Worm (Caenorhabditis elegans): ENCODE results near the gene smu-2.

smu-2 gene

DNA sequence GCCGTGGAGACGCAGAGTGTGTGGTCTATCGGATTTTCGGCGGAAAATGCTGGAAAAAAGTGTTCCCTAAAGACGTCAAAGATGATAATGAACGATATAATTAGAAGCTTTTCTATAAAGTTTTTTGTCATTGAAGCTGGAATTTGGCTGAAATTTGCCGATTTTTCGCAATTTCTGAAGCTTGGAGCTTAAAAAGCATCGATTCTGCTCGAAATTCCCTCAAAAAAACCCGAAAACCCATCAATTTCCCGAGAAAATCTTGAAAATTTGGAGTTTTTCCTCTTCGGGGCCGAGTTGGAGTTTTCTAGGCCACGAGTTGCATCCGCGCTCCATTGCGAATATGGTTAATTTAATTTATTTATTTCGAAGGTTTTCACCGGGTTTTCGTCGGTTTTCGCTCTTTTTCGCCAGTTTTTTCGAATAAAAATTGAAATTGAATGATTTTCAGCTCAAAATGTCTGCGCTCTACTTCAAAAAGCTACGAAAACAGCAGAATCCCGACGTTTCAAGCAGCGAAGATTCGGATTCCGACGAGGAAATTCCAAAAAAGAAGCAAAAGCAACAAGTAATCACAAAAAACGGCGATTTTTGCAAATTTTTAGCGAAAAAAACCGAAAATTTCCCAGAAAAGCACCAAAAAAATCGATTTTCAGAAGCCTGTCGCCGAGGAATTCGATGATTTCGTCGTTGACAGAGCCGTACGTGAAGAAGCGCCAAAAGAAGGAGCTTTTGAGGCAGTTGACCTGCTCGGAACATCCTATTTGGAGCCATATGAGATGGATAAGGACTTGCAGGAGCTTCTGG lies 20.5 kb downstream of the smu-2 start, which contains the start of the genes col-71 and Y49F6B.2 (continued):
- no peak for TF ChIP-seq Y53F4B.3 (GFP tag; IDR thresholded peaks at IDR 0.05)
- TF ChIP-seq T07F8.4 (tag; optimal IDR thresholded peaks at IDR 0.05), result no peak
- TF ChIP-seq K11D2.4 (GFP tag; IDR thresholded peaks at IDR 0.05), result peak; percentile 69; the same call in 1 of the 2 replicates
- TF ChIP-seq repo-1 (tag; optimal IDR thresholded peaks at IDR 0.05), result no peak
- TF ChIP-seq nhr-80 (tag; optimal IDR thresholded peaks at IDR 0.05), result peak; percentile 21
- no peak for TF ChIP-seq Y79H2A.3 (GFP tag; conservative IDR thresholded peaks at IDR 0.05)
- no peak for TF ChIP-seq somi-1 (GFP tag; optimal IDR thresholded peaks at IDR 0.05)
- no peak for TF ChIP-seq nfya-2 (GFP tag; IDR thresholded peaks at IDR 0.05)
- TF ChIP-seq cebp-2 (GFP tag; IDR thresholded peaks at IDR 0.05), result no peak
- TF ChIP-seq sdz-38 (tag; optimal IDR thresholded peaks at IDR 0.05), result no peak
- TF ChIP-seq aptf-2 (GFP tag; conservative IDR thresholded peaks at IDR 0.05), result 0 out of 2 replicates have a peak, but pooled peaks have one; percentile 22
- peak; percentile 67 for TF ChIP-seq rcor-1 (GFP tag; IDR thresholded peaks at IDR 0.05)
- TF ChIP-seq Y53G8AR.9 (GFP tag; conservative IDR thresholded peaks at IDR 0.05), result peak; percentile 65; the same call in 1 of the 2 replicates
- no peak for TF ChIP-seq ceh-79 (tag; optimal IDR thresholded peaks at IDR 0.05)

DNA sequence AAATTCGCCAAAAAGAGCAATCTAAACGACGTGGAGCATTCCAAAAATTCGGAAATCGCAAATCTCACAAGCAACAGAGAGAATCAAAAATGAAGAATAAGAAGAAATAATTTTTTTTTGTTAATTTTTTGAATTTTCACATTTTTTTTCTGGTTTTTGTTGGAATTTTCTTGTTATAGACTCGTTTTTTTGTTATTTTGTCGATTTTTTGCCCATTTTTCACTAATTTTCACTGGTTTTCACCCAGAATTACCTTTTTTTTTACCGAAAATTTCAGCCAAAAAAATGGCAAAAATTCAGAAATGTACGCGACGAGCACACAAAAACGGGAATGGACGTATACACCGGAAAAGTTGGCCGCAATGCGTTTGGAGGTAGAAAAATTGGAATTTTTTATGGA lies 22.5 kb downstream of the smu-2 start, which contains the start of gene cyh-1:
Gene cyh-1, plus strand, starts transcription at position 301 of the 400 bp plus-strand sequence.
- no peak for TF ChIP-seq hlh-26 (GFP tag; conservative IDR thresholded peaks at IDR 0.05)
- no peak for TF ChIP-seq rcor-1 (GFP tag; IDR thresholded peaks at IDR 0.05)
- TF ChIP-seq ztf-18 (tag; optimal IDR thresholded peaks at IDR 0.05), result no peak
- TF ChIP-seq lin-54 (GFP tag; optimal IDR thresholded peaks at IDR 0.05), result no peak
- TF ChIP-seq hlh-12 (tag; optimal IDR thresholded peaks at IDR 0.05), result no peak
- no peak for TF ChIP-seq snpc-1.1 (tag; optimal IDR thresholded peaks at IDR 0.05; ENCODE audit: insufficient read depth)
- no peak for TF ChIP-seq zfh-2 (GFP tag; conservative IDR thresholded peaks at IDR 0.05)
- TF ChIP-seq aptf-3 (GFP tag; IDR thresholded peaks at IDR 0.05), result no peak

DNA sequence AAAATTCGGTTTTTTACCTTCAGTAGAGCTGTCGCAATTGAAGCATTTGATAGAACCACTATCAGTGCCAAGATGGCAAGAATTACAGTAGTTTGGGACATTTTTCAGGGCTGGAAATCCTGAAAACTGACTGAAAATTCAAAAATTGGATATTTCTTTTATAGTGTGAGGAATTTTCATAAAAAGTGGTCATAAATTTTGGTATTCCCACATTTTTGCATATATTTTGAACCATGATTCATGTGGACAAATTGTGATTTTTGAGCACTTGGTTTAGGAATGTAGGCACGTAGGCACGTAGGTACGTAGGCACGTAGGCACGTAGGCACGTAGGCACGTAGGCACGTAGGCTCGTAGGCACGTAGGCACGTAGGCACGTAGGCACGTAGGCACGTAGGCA lies 30.0 kb downstream of the smu-2 start, which contains the start of gene Y49F6B.19:
Gene Y49F6B.19, minus strand, starts transcription at position 101 of the 400 bp plus-strand sequence.
- no peak for TF ChIP-seq F57C9.4 (tag; optimal IDR thresholded peaks at IDR 0.05)
- no peak for TF ChIP-seq madf-10 (tag; optimal IDR thresholded peaks at IDR 0.05)
- TF ChIP-seq zim-3 (tag; optimal IDR thresholded peaks at IDR 0.05), result no peak
- TF ChIP-seq sptf-2 (GFP tag; optimal IDR thresholded peaks at IDR 0.05), result no peak
- TF ChIP-seq ztf-22 (GFP tag; optimal IDR thresholded peaks at IDR 0.05), result no peak
- TF ChIP-seq F23B12.7 (tag; optimal IDR thresholded peaks at IDR 0.05; ENCODE audit: insufficient read depth), result no peak
- TF ChIP-seq F37B4.10 (GFP tag; IDR thresholded peaks at IDR 0.05), result no peak
- no peak for TF ChIP-seq ceh-100 (GFP tag; IDR thresholded peaks at IDR 0.05)
- TF ChIP-seq K11D2.4 (GFP tag; IDR thresholded peaks at IDR 0.05), result no peak
- TF ChIP-seq sea-2 (GFP tag; IDR thresholded peaks at IDR 0.05), result no peak
- no peak for TF ChIP-seq Y56A3A.18 (GFP tag; IDR thresholded peaks at IDR 0.05)
- TF ChIP-seq dox-1 (GFP tag; IDR thresholded peaks at IDR 0.05), result no peak
- no peak for TF ChIP-seq tbp1 (GFP tag; optimal IDR thresholded peaks at IDR 0.05)
- TF ChIP-seq ceh-40 (GFP tag; IDR thresholded peaks at IDR 0.05), result no peak
- no peak for TF ChIP-seq gei-17 (GFP tag; optimal IDR thresholded peaks at IDR 0.05)

Data from whole organism, young adult.